Worm (Caenorhabditis elegans): Measurements from ENCODE around the gene F55C5.10.

F55C5.10 gene

DNA sequence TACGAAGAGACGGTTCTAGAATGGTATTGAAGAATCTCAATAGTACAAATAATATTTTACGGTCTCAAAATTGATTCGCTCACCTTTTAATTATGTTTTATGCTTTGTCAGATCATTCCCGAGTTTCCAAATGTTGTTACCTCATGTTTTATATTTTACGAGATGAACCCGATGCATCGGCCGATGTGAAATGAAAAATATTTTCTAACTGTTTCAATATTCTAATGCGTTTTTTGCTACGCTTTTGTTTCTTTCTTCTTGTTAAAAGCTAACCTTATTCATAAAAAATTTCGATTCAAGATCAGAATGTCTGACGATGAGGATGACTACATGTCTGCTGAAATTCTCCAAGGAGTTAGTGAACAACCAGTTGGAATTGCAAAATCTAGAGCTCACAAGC, 32.2 kb upstream of the F55C5.10 start, which contains the start of gene T04H1.5:
TSS of gene T04H1.5 (plus strand) at position 301 of the 400 bp plus-strand sequence.
- TF ChIP-seq F13C5.2 (tag; optimal IDR thresholded peaks at IDR 0.05) (no peak), ceh-36 (tag; optimal IDR thresholded peaks at IDR 0.05) (no peak)

DNA sequence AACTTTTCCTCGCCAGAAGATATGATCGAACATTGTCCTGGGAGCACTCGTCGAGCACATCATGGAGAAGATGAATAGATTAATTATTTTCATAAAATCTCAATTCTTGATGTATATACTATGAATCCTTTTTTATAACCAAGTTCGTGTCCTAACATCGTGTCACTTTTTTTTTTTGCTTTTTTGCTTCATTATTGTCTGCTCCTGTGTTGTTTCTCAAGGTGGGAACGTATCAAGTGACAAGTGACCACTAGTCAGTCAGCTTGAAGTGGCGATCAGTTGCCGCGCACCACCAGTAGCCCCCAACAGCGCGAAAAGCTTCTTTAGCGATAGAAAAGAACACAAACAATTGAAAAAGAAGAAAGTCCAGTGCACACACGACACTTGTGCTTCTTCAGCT, 31.0 kb upstream of the F55C5.10 start, which contains the start of gene lrx-1:
TSS of gene lrx-1 (plus strand) at position 301 of the 400 bp plus-strand sequence.
- TF ChIP-seq ceh-13 (GFP tag; optimal IDR thresholded peaks at IDR 0.05) (no peak), ama-1 (optimal IDR thresholded peaks at IDR 0.05) (no peak), sea-1 (GFP tag; conservative IDR thresholded peaks at IDR 0.05) (no peak), aly-1 (tag; optimal IDR thresholded peaks at IDR 0.05) (no peak)

- TF ChIP-seq tra-4 (tag; optimal IDR thresholded peaks at IDR 0.05) (no peak), sea-1 (GFP tag; conservative IDR thresholded peaks at IDR 0.05) (no peak), B0310.2 (tag; optimal IDR thresholded peaks at IDR 0.05) (no peak), hnd-1 (tag; optimal IDR thresholded peaks at IDR 0.05) (no peak), ets-7 (tag; optimal IDR thresholded peaks at IDR 0.05) (no peak), aly-1 (tag; optimal IDR thresholded peaks at IDR 0.05) (no peak), ama-1 (optimal IDR thresholded peaks at IDR 0.05) (no peak), tbx-11 (GFP tag; IDR thresholded peaks at IDR 0.05) (no peak), hmg-4 (GFP tag; optimal IDR thresholded peaks at IDR 0.05) (no peak), ceh-36 (tag; optimal IDR thresholded peaks at IDR 0.05) (no peak), flt-1 (GFP tag; IDR thresholded peaks at IDR 0.05) (no peak), tbx-37 (GFP tag; conservative IDR thresholded peaks at IDR 0.05) (no peak), ceh-13 (GFP tag; optimal IDR thresholded peaks at IDR 0.05) (no peak), hmbx-1 (tag; optimal IDR thresholded peaks at IDR 0.05) (no peak)
These were observed 27.9 kb upstream of the F55C5.10 start, which contains the start of gene T04H1.12 for ce11 chrV:12255343-12255742. TSS of gene T04H1.12 (plus strand) at chrV:12255643.

- TF ChIP-seq hnd-1 (tag; optimal IDR thresholded peaks at IDR 0.05) (no peak), sea-1 (GFP tag; conservative IDR thresholded peaks at IDR 0.05) (no peak), tbx-11 (GFP tag; IDR thresholded peaks at IDR 0.05) (no peak), ama-1 (optimal IDR thresholded peaks at IDR 0.05) (no peak), ceh-13 (GFP tag; optimal IDR thresholded peaks at IDR 0.05) (no peak), hmbx-1 (tag; optimal IDR thresholded peaks at IDR 0.05) (no peak), F13C5.2 (tag; optimal IDR thresholded peaks at IDR 0.05) (no peak), flt-1 (GFP tag; IDR thresholded peaks at IDR 0.05) (no peak), tbx-37 (GFP tag; conservative IDR thresholded peaks at IDR 0.05) (no peak), B0310.2 (tag; optimal IDR thresholded peaks at IDR 0.05) (no peak), ceh-36 (tag; optimal IDR thresholded peaks at IDR 0.05) (no peak), pes-1 (GFP tag; IDR thresholded peaks at IDR 0.05) (no peak), tra-4 (tag; optimal IDR thresholded peaks at IDR 0.05) (no peak), ets-7 (tag; optimal IDR thresholded peaks at IDR 0.05) (no peak), aly-1 (tag; optimal IDR thresholded peaks at IDR 0.05) (no peak)
These were observed 26.9 kb upstream of the F55C5.10 start, which contains the start of gene ugt-55 for ce11 chrV:12256398-12256797. TSS of gene ugt-55 (plus strand) at chrV:12256698.

ce11 chrV:12258922-12259321, 24.4 kb upstream of the F55C5.10 start, which contains the start of gene ugt-56:
TSS of gene ugt-56 (plus strand) at chrV:12258982.
- TF ChIP-seq hnd-1 (tag; optimal IDR thresholded peaks at IDR 0.05) (no peak), flt-1 (GFP tag; IDR thresholded peaks at IDR 0.05) (no peak), sea-1 (GFP tag; conservative IDR thresholded peaks at IDR 0.05) (no peak), F13C5.2 (tag; optimal IDR thresholded peaks at IDR 0.05) (no peak), aly-1 (tag; optimal IDR thresholded peaks at IDR 0.05) (no peak), B0310.2 (tag; optimal IDR thresholded peaks at IDR 0.05) (no peak), tra-4 (tag; optimal IDR thresholded peaks at IDR 0.05) (no peak), ets-7 (tag; optimal IDR thresholded peaks at IDR 0.05) (no peak), tbx-37 (GFP tag; conservative IDR thresholded peaks at IDR 0.05) (no peak), ceh-36 (tag; optimal IDR thresholded peaks at IDR 0.05) (no peak), ama-1 (optimal IDR thresholded peaks at IDR 0.05) (no peak), scrt-1 (GFP tag; IDR thresholded peaks at IDR 0.05) (no peak), tbx-11 (GFP tag; IDR thresholded peaks at IDR 0.05) (no peak), hmbx-1 (tag; optimal IDR thresholded peaks at IDR 0.05) (no peak), hmg-4 (GFP tag; optimal IDR thresholded peaks at IDR 0.05) (no peak)

- TF ChIP-seq ceh-13 (GFP tag; optimal IDR thresholded peaks at IDR 0.05) (no peak), tra-4 (tag; optimal IDR thresholded peaks at IDR 0.05) (no peak), aly-1 (tag; optimal IDR thresholded peaks at IDR 0.05) (no peak), tbx-11 (GFP tag; IDR thresholded peaks at IDR 0.05) (no peak)
These were observed 21.9 kb upstream of the F55C5.10 start, which contains the start of gene tbb-6 for ce11 chrV:12261377-12261776. TSS of gene tbb-6 (plus strand) at chrV:12261531.

DNA sequence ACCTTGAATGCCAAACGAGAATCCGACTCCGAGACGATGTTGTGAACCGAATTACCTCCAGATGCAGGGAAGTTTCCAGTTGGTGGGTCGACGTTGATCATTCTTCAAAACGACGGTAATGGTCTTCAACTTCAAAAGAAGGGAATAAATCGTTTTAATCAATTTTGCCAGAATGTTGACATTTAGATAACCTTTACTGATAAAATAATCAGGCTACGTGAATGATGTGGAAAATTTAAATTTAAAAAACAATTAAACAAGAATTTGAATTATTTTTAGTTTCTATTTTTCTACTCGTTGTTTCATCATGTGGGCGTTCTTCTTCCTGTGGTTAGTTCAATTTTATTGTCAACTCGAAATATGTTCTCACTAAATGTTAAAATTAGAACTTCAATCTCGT, 19.6 kb upstream of the F55C5.10 start, which contains the start of gene ssp-35:
TSS of gene ssp-35 (minus strand) at position 101 of the 400 bp plus-strand sequence.
- TF ChIP-seq flt-1 (GFP tag; IDR thresholded peaks at IDR 0.05) = no peak
- no peak for TF ChIP-seq scrt-1 (GFP tag; IDR thresholded peaks at IDR 0.05)
- no peak for TF ChIP-seq hnd-1 (tag; optimal IDR thresholded peaks at IDR 0.05)
- no peak for TF ChIP-seq sea-1 (GFP tag; conservative IDR thresholded peaks at IDR 0.05)
- no peak for TF ChIP-seq ama-1 (optimal IDR thresholded peaks at IDR 0.05)
- TF ChIP-seq tra-4 (tag; optimal IDR thresholded peaks at IDR 0.05) = no peak
- TF ChIP-seq aly-1 (tag; optimal IDR thresholded peaks at IDR 0.05) = no peak
- TF ChIP-seq tbx-11 (GFP tag; IDR thresholded peaks at IDR 0.05) = no peak
- TF ChIP-seq ets-7 (tag; optimal IDR thresholded peaks at IDR 0.05) = no peak
- TF ChIP-seq B0310.2 (tag; optimal IDR thresholded peaks at IDR 0.05) = no peak
- no peak for TF ChIP-seq ceh-13 (GFP tag; optimal IDR thresholded peaks at IDR 0.05)
- no peak for TF ChIP-seq pes-1 (GFP tag; IDR thresholded peaks at IDR 0.05)
- TF ChIP-seq hmbx-1 (tag; optimal IDR thresholded peaks at IDR 0.05) = no peak
- TF ChIP-seq ceh-36 (tag; optimal IDR thresholded peaks at IDR 0.05) = no peak
- no peak for TF ChIP-seq F13C5.2 (tag; optimal IDR thresholded peaks at IDR 0.05)

- TF ChIP-seq ets-7 (tag; optimal IDR thresholded peaks at IDR 0.05) = no peak
- no peak for TF ChIP-seq pes-1 (GFP tag; IDR thresholded peaks at IDR 0.05)
- TF ChIP-seq hmbx-1 (tag; optimal IDR thresholded peaks at IDR 0.05) = no peak
- TF ChIP-seq ceh-13 (GFP tag; optimal IDR thresholded peaks at IDR 0.05) = no peak
- TF ChIP-seq flt-1 (GFP tag; IDR thresholded peaks at IDR 0.05) = no peak
- no peak for TF ChIP-seq ceh-36 (tag; optimal IDR thresholded peaks at IDR 0.05)
- TF ChIP-seq tbx-37 (GFP tag; conservative IDR thresholded peaks at IDR 0.05) = no peak
- no peak for TF ChIP-seq tra-4 (tag; optimal IDR thresholded peaks at IDR 0.05)
- TF ChIP-seq ama-1 (optimal IDR thresholded peaks at IDR 0.05) = no peak
- no peak for TF ChIP-seq B0310.2 (tag; optimal IDR thresholded peaks at IDR 0.05)
- no peak for TF ChIP-seq aly-1 (tag; optimal IDR thresholded peaks at IDR 0.05)
- TF ChIP-seq hmg-4 (GFP tag; optimal IDR thresholded peaks at IDR 0.05) = no peak
- TF ChIP-seq scrt-1 (GFP tag; IDR thresholded peaks at IDR 0.05) = no peak
- no peak for TF ChIP-seq hnd-1 (tag; optimal IDR thresholded peaks at IDR 0.05)
- no peak for TF ChIP-seq F13C5.2 (tag; optimal IDR thresholded peaks at IDR 0.05)
- no peak for TF ChIP-seq sea-1 (GFP tag; conservative IDR thresholded peaks at IDR 0.05)
- no peak for TF ChIP-seq tbx-11 (GFP tag; IDR thresholded peaks at IDR 0.05)
These were observed 14.0 kb upstream of the F55C5.10 start, which contains the start of gene twk-24 for ce11 chrV:12269272-12269767. TSS of gene twk-24 (minus strand) at chrV:12269322.

All from whole organism, early embryonic.